Worm (Caenorhabditis elegans): ENCODE data around the gene ceh-38.

ceh-38 gene

DNA sequence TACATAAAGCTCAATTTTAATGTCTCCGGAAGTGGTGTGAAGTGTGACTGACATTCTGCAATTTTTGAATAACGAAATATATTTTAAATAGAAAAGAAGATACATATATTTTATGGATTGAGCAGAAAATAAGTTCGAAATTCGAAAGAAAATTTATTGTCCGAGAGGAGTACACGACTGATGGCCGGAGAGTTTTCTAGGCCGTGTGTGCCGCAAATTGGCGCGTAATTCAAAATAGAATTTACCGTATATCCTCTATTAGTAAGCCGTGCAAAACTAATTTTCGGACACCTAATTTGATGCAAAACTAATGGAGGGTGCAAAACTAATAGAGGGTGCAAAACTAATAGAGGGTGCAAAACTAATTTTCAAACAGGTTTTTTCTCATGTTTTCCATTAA, 38.0 kb upstream of the ceh-38 start, which contains the start of gene cyn-10 (continued):
- peak; percentile 83 for TF ChIP-seq lin-38 (GFP tag; IDR thresholded peaks at IDR 0.05)
- no peak for TF ChIP-seq egl-27 (tag; optimal IDR thresholded peaks at IDR 0.05)
- no peak for TF ChIP-seq nhr-25 (tag; optimal IDR thresholded peaks at IDR 0.05; ENCODE audit: borderline replicate concordance, insufficient read depth)
- no peak for TF ChIP-seq lin-1 (GFP tag; IDR thresholded peaks at IDR 0.05)
- no peak for TF ChIP-seq php-3 (GFP tag; IDR thresholded peaks at IDR 0.05)
- TF ChIP-seq ces-1 (GFP tag; optimal IDR thresholded peaks at IDR 0.05) = no peak
- TF ChIP-seq nhr-42 (GFP tag; IDR thresholded peaks at IDR 0.05) = 0 out of 2 replicates have a peak, but pooled peaks have one; percentile 35
- no peak for TF ChIP-seq daf-8 (GFP tag; IDR thresholded peaks at IDR 0.05)
- no peak for TF ChIP-seq nhr-77 (tag; optimal IDR thresholded peaks at IDR 0.05)
- TF ChIP-seq lim-7 (GFP tag; IDR thresholded peaks at IDR 0.05) = no peak
- no peak for TF ChIP-seq fkh-10 (GFP tag; optimal IDR thresholded peaks at IDR 0.05)
- no peak for TF ChIP-seq Y5F2A.4 (GFP tag; optimal IDR thresholded peaks at IDR 0.05)
- TF ChIP-seq R02D3.7 (tag; optimal IDR thresholded peaks at IDR 0.05) = no peak
- no peak for TF ChIP-seq daf-12 (tag; optimal IDR thresholded peaks at IDR 0.05)
- TF ChIP-seq rbr-2 (tag; optimal IDR thresholded peaks at IDR 0.05) = peak; percentile 45
- TF ChIP-seq ceh-28 (tag; optimal IDR thresholded peaks at IDR 0.05) = no peak
- peak; percentile 51 for TF ChIP-seq mep-1 (tag; optimal IDR thresholded peaks at IDR 0.05)
- no peak for TF ChIP-seq set-16 (GFP tag; IDR thresholded peaks at IDR 0.05)
- TF ChIP-seq ctbp-1 (GFP tag; IDR thresholded peaks at IDR 0.05) = peak; percentile 14; the same call in 1 of the 2 replicates
- no peak for TF ChIP-seq ceh-44 (GFP tag; IDR thresholded peaks at IDR 0.05)
- TF ChIP-seq nhr-10 (tag; optimal IDR thresholded peaks at IDR 0.05) = no peak
- TF ChIP-seq ztf-7 (tag; optimal IDR thresholded peaks at IDR 0.05) = peak; percentile 18
- TF ChIP-seq zag-1 (tag; optimal IDR thresholded peaks at IDR 0.05) = no peak
- no peak for TF ChIP-seq nhr-111 (GFP tag; optimal IDR thresholded peaks at IDR 0.05)
- TF ChIP-seq madf-5 (GFP tag; IDR thresholded peaks at IDR 0.05) = no peak; a peak in 1 of 4 replicates
- no peak for TF ChIP-seq daf-19 (GFP tag; conservative IDR thresholded peaks at IDR 0.05)
- TF ChIP-seq aly-2 (tag; optimal IDR thresholded peaks at IDR 0.05) = no peak
- peak; percentile 98 for TF ChIP-seq dpl-1 (GFP tag; optimal IDR thresholded peaks at IDR 0.05)
- TF ChIP-seq jun-1 (tag; optimal IDR thresholded peaks at IDR 0.05) = no peak
- no peak for TF ChIP-seq snpc-4 (tag; optimal IDR thresholded peaks at IDR 0.05)
- TF ChIP-seq daf-16 (GFP tag; optimal IDR thresholded peaks at IDR 0.05) = no peak
- TF ChIP-seq daf-16 (tag; optimal IDR thresholded peaks at IDR 0.05) = no peak
- TF ChIP-seq ceh-20 (GFP tag; IDR thresholded peaks at IDR 0.05) = peak; percentile 51; the same call in 1 of the 2 replicates
- TF ChIP-seq nhr-48 (tag; optimal IDR thresholded peaks at IDR 0.05) = peak; percentile 11

DNA sequence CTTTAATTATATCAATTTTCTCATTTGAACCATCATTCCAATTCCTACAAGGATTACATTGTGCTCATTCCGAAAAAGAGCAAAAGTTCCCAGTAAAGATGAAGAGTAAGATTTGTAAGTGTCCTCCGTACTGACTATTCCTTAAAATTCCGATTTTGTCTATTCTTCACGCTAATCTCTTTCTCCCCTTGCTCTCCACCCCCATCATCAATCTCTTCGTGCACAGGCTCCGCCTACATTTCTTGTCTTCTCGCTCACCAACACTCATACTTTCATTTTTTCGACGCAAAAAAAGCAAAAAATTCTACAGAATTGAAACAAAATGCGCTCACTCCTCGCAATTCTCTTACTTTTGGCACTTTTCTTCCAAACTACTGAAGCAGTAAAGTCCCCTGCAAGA, 35.5 kb upstream of the ceh-38 start, which contains the start of gene B0252.8:
TSS of gene B0252.8 (plus strand) at position 292 of the 400 bp plus-strand sequence.
- TF ChIP-seq rbr-2 (tag; optimal IDR thresholded peaks at IDR 0.05) (no peak), ama-1 (optimal IDR thresholded peaks at IDR 0.05) (no peak), set-16 (GFP tag; IDR thresholded peaks at IDR 0.05) (no peak)

DNA sequence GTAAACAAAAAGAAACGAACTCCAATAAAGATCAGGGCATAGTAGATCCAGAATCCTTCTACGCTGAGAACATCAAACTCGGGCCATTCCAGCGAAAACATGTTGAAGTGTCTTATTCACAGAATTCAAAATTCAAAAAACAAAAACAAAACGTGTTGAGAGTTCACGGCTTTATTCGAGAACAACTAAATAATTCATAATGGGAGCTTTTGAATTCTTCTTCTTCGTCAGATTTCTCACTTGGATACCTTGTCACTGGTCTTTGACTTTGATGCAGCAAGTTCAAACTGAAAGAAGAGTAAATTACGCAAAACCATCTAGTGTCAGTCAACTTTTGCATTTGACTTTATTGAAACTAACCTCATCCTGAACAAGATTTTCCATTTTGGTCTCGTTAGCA, 33.6 kb upstream of the ceh-38 start, which contains the start of gene B0252.11:
TSS of gene B0252.11 (minus strand) at position 101 of the 400 bp plus-strand sequence.
- TF ChIP-seq Y48G9A.11 (GFP tag; IDR thresholded peaks at IDR 0.05) (no peak), aha-1 (tag) (peak; percentile 42)

DNA sequence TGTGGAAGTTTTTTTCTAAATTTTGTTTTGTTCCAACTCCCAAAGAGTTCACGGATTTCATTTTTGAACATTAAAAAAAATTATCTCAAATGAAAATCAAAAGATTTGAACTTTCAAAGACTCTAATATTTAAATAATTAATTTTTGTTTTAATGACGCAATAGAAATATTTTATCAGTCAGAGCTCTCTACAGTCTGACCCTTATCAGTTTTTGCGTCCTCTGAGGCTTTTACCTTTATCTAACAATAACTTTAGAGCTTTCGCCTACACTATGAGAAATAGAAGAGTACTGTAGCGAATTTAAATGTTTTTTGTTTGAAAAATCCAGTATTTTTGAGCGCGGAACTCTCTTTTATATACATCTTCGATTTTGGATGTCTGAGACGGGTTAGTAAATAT, 32.5 kb upstream of the ceh-38 start, which contains the start of gene B0252.5:
TSS of gene B0252.5 (minus strand) at position 17 of the 400 bp plus-strand sequence.
- TF ChIP-seq pqm-1 (tag; optimal IDR thresholded peaks at IDR 0.05) = peak; percentile 77
- TF ChIP-seq vab-7 (GFP tag; IDR thresholded peaks at IDR 0.05) = no peak
- no peak for TF ChIP-seq lir-3 (tag; optimal IDR thresholded peaks at IDR 0.05)
- TF ChIP-seq daf-16 (GFP tag; optimal IDR thresholded peaks at IDR 0.05) = no peak
- peak; percentile 27 for TF ChIP-seq daf-16 (tag; optimal IDR thresholded peaks at IDR 0.05)

All from whole organism, L4 larva.